Fruit fly (Drosophila melanogaster): ENCODE results near the gene CG13875.

CG13875 gene

dm6 chr3L:160446-161094, 19.2 kb upstream of the CG13875 start (continued):
- TF ChIP-seq chn (GFP tag; optimal IDR thresholded peaks at IDR 0.05), result no peak
- no peak for TF ChIP-seq MESR4 (GFP tag; optimal IDR thresholded peaks at IDR 0.05)
- no peak for TF ChIP-seq jigr1 (GFP tag; IDR thresholded peaks at IDR 0.05)
- no peak for TF ChIP-seq NC2β (GFP tag; optimal IDR thresholded peaks at IDR 0.05)
- TF ChIP-seq CG9797 (GFP tag; optimal IDR thresholded peaks at IDR 0.05), result no peak
- no peak for TF ChIP-seq CG4424 (GFP tag; optimal IDR thresholded peaks at IDR 0.05)
- no peak for TF ChIP-seq Gug (GFP tag; IDR thresholded peaks at IDR 0.05)
- no peak for TF ChIP-seq NfI (GFP tag; optimal IDR thresholded peaks at IDR 0.05)
- TF ChIP-seq CG8944 (GFP tag; optimal IDR thresholded peaks at IDR 0.05), result no peak
- no peak; the same call in 1 of the 2 replicates for TF ChIP-seq CG14014 (GFP tag; IDR thresholded peaks at IDR 0.05)
- TF ChIP-seq zf30C (GFP tag; optimal IDR thresholded peaks at IDR 0.05), result peak; percentile 33
- no peak for TF ChIP-seq CG1602 (GFP tag; optimal IDR thresholded peaks at IDR 0.05)
- no peak for TF ChIP-seq CG4707 (GFP tag; optimal IDR thresholded peaks at IDR 0.05)
- TF ChIP-seq H2.0 (GFP tag; IDR thresholded peaks at IDR 0.05), result no peak
- TF ChIP-seq CG11696 (GFP tag; IDR thresholded peaks at IDR 0.05), result no peak
- no peak for TF ChIP-seq inv (GFP tag; IDR thresholded peaks at IDR 0.05; ENCODE audit: partially characterized antibody)
- peak; percentile 14 for TF ChIP-seq CG7987 (GFP tag; optimal IDR thresholded peaks at IDR 0.05)
- TF ChIP-seq Lhr (GFP tag; optimal IDR thresholded peaks at IDR 0.05), result no peak
- TF ChIP-seq CG8359 (GFP tag; optimal IDR thresholded peaks at IDR 0.05; ENCODE audit: borderline replicate concordance), result no peak
- no peak for TF ChIP-seq CG11695 (GFP tag; IDR thresholded peaks at IDR 0.05)
- peak; percentile 32 for TF ChIP-seq CG8924 (tag; optimal IDR thresholded peaks at IDR 0.05)
- no peak for TF ChIP-seq tio (GFP tag; optimal IDR thresholded peaks at IDR 0.05)
- TF ChIP-seq twi (tag; optimal IDR thresholded peaks at IDR 0.05), result no peak
- TF ChIP-seq Six4 (GFP tag; optimal IDR thresholded peaks at IDR 0.05), result no peak
- TF ChIP-seq Dbx (GFP tag; IDR thresholded peaks at IDR 0.05), result peak; percentile 59; the same call in 2 of the 3 replicates
- no peak for TF ChIP-seq Hr51 (GFP tag; optimal IDR thresholded peaks at IDR 0.05)
- no peak for TF ChIP-seq NC2α (GFP tag; optimal IDR thresholded peaks at IDR 0.05)
- no peak for TF ChIP-seq CG30403 (GFP tag; optimal IDR thresholded peaks at IDR 0.05)
- no peak for TF ChIP-seq p53 (GFP tag; optimal IDR thresholded peaks at IDR 0.05)
- TF ChIP-seq vnd (GFP tag; IDR thresholded peaks at IDR 0.05; ENCODE audit: partially characterized antibody), result no peak
- TF ChIP-seq CG1603 (tag; optimal IDR thresholded peaks at IDR 0.05), result peak; percentile 7
- TF ChIP-seq Deaf1 (tag; optimal IDR thresholded peaks at IDR 0.05), result peak; percentile 91
- TF ChIP-seq grau (tag; optimal IDR thresholded peaks at IDR 0.05), result peak; percentile 18
- no peak for TF ChIP-seq sc (optimal IDR thresholded peaks at IDR 0.05)
- TF ChIP-seq sc (GFP tag; optimal IDR thresholded peaks at IDR 0.05), result no peak
- TF ChIP-seq tgo (GFP tag; IDR thresholded peaks at IDR 0.05), result no peak
- TF ChIP-seq CG1647 (GFP tag; optimal IDR thresholded peaks at IDR 0.05), result no peak
- TF ChIP-seq CG2120 (GFP tag; optimal IDR thresholded peaks at IDR 0.05), result no peak
- no peak for TF ChIP-seq prd (optimal IDR thresholded peaks at IDR 0.05)
- TF ChIP-seq prd (GFP tag; IDR thresholded peaks at IDR 0.05), result no peak
- TF ChIP-seq dpn (GFP tag; optimal IDR thresholded peaks at IDR 0.05), result no peak
- peak; percentile 30 for TF ChIP-seq PHDP (tag; optimal IDR thresholded peaks at IDR 0.05)
- no peak for TF ChIP-seq pita (GFP tag; optimal IDR thresholded peaks at IDR 0.05)
- TF ChIP-seq Fer2 (tag; optimal IDR thresholded peaks at IDR 0.05), result no peak
- TF ChIP-seq lola (GFP tag; optimal IDR thresholded peaks at IDR 0.05), result no peak
- no peak for TF ChIP-seq br (optimal IDR thresholded peaks at IDR 0.05)
- peak; percentile 27 for TF ChIP-seq stwl (tag; optimal IDR thresholded peaks at IDR 0.05)
- no peak for TF ChIP-seq CG12104 (GFP tag; optimal IDR thresholded peaks at IDR 0.05)
- no peak for TF ChIP-seq Atf-2 (GFP tag; optimal IDR thresholded peaks at IDR 0.05)
- TF ChIP-seq CG1792 (GFP tag; optimal IDR thresholded peaks at IDR 0.05), result no peak
- TF ChIP-seq dmrt99B (tag; optimal IDR thresholded peaks at IDR 0.05), result no peak

Data from whole organism, embryonic.